Fruit fly (Drosophila melanogaster) whole organism, prepupa: Measurements from ENCODE around the gene Fkbp39.

Experiments used
- Blimp-1 ChIP-seq: fragments of 200-800 bp; sonication (Bioruptor generic); optimal IDR thresholded peaks from 3 replicates; lab custom pipeline; 2017; ENCODE audit warnings: missing biosample characterization, missing genetic modification characterization, mild to moderate bottlenecking, moderate library complexity, missing genetic modification reagents
- CG10631 ChIP-seq: fragments of 200-800 bp; sonication (Bioruptor generic); optimal IDR thresholded peaks from 2 replicates; lab custom pipeline; 2016; ENCODE audit warnings: missing biosample characterization, missing genetic modification characterization
- CG10669 ChIP-seq: fragments of 200-800 bp; sonication (Bioruptor generic); optimal IDR thresholded peaks from 3 replicates; lab custom pipeline; 2018; ENCODE audit warnings: missing biosample characterization, mild to moderate bottlenecking, missing genetic modification characterization, moderate library complexity
- CG11294 ChIP-seq: fragments of 200-800 bp; sonication (Bioruptor generic); IDR thresholded peaks from 2 replicates; pipeline ENCODE4 v1.3.6; 2022; ENCODE audit warnings: missing biosample characterization, missing genetic modification characterization
- CG15336 ChIP-seq: fragments of 200-800 bp; sonication (Bioruptor generic); IDR thresholded peaks from 2 replicates; pipeline ENCODE4 v1.3.6; 2022; ENCODE audit warnings: missing biosample characterization, missing genetic modification characterization
- CG1621 ChIP-seq: fragments of 200-800 bp; sonication (Bioruptor generic); optimal IDR thresholded peaks from 3 replicates; lab custom pipeline; 2018; ENCODE audit warnings: missing biosample characterization, mild to moderate bottlenecking, missing genetic modification characterization
- CG16779 ChIP-seq: fragments of 200-800 bp; sonication (Bioruptor generic); optimal IDR thresholded peaks from 3 replicates; lab custom pipeline; 2017; ENCODE audit warnings: missing biosample characterization, mild to moderate bottlenecking, missing genetic modification characterization
- CG3032 ChIP-seq: fragments of 200-800 bp; optimal IDR thresholded peaks from 2 replicates; lab custom pipeline; 2019; ENCODE audit warnings: missing biosample characterization, mild to moderate bottlenecking, missing genetic modification characterization, moderate library complexity
- CG31627 ChIP-seq: fragments of 200-800 bp; sonication (Bioruptor generic); optimal IDR thresholded peaks from 3 replicates; lab custom pipeline; 2016; ENCODE audit warnings: missing biosample characterization, missing genetic modification characterization
- CG32006 ChIP-seq: fragments of 200-800 bp; sonication (Bioruptor generic); optimal IDR thresholded peaks from 3 replicates; lab custom pipeline; 2017; ENCODE audit warnings: missing biosample characterization, mild to moderate bottlenecking, missing genetic modification characterization
- CG34406 ChIP-seq: fragments of 200-800 bp; sonication (Bioruptor generic); optimal IDR thresholded peaks from 3 replicates; lab custom pipeline; 2016; ENCODE audit warnings: missing biosample characterization, missing genetic modification characterization
- CG4318 ChIP-seq: fragments of 200-800 bp; sonication (Bioruptor generic); optimal IDR thresholded peaks from 3 replicates; lab custom pipeline; 2017; ENCODE audit warnings: missing biosample characterization, mild to moderate bottlenecking, missing genetic modification characterization
- CG6163 ChIP-seq: fragments of 200-800 bp; sonication (Bioruptor generic); IDR thresholded peaks from 3 replicates; pipeline ENCODE4 v1.3.6; 2022; ENCODE audit warnings: missing biosample characterization, missing genetic modification characterization
- CG6808 ChIP-seq: fragments of 200-800 bp; sonication (Bioruptor generic); optimal IDR thresholded peaks from 3 replicates; lab custom pipeline; 2017; ENCODE audit warnings: missing biosample characterization, missing genetic modification characterization, mild to moderate bottlenecking, moderate library complexity, missing genetic modification reagents
- CG6854 ChIP-seq: fragments of 200-800 bp; sonication (Bioruptor generic); optimal IDR thresholded peaks from 2 replicates; lab custom pipeline; 2017; ENCODE audit warnings: missing biosample characterization, mild to moderate bottlenecking, missing genetic modification characterization
- CG7368 ChIP-seq: fragments of 200-800 bp; sonication (Bioruptor generic); optimal IDR thresholded peaks from 3 replicates; lab custom pipeline; 2016; ENCODE audit warnings: missing biosample characterization, missing genetic modification characterization
- CG8319 ChIP-seq: fragments of 200-800 bp; sonication (Bioruptor generic); optimal IDR thresholded peaks from 3 replicates; lab custom pipeline; 2016; ENCODE audit warnings: missing biosample characterization, missing genetic modification characterization
- CG8632 ChIP-seq: fragments of 200-800 bp; sonication (Bioruptor generic); optimal IDR thresholded peaks from 3 replicates; lab custom pipeline; 2016; ENCODE audit warnings: missing biosample characterization, missing genetic modification characterization
- CG9139 ChIP-seq: fragments of 200-800 bp; sonication (Bioruptor generic); optimal IDR thresholded peaks from 3 replicates; lab custom pipeline; 2017; ENCODE audit warnings: missing biosample characterization, mild to moderate bottlenecking, missing genetic modification characterization
- Eip78C ChIP-seq: fragments of 200-800 bp; sonication (Bioruptor generic); peaks from one replicate; lab custom pipeline; 2016; ENCODE audit warnings: missing biosample characterization, missing genetic modification characterization
- Eip93F ChIP-seq: fragments of 200-800 bp; sonication (Bioruptor generic); optimal IDR thresholded peaks from 2 replicates; lab custom pipeline; 2016; ENCODE audit warnings: missing biosample characterization, mild to moderate bottlenecking, missing genetic modification characterization
- Ets96B ChIP-seq: fragments of 200-800 bp; optimal IDR thresholded peaks from 2 replicates; lab custom pipeline; 2019; ENCODE audit warnings: missing biosample characterization, mild to moderate bottlenecking, missing genetic modification characterization, moderate library complexity
- Hr38 ChIP-seq: sonication (Bioruptor generic); optimal IDR thresholded peaks from 2 replicates; lab custom pipeline; 2016; ENCODE audit warnings: missing biosample characterization, missing genetic modification characterization
- Hr39 ChIP-seq: fragments of 200-800 bp; sonication (Bioruptor generic); optimal IDR thresholded peaks from 2 replicates; lab custom pipeline; 2016; ENCODE audit warnings: missing biosample characterization, missing genetic modification characterization
- Hr4 ChIP-seq: fragments of 200-800 bp; sonication (Bioruptor generic); optimal IDR thresholded peaks from 3 replicates; lab custom pipeline; 2016; ENCODE audit warnings: missing biosample characterization, missing genetic modification characterization
- Lpt ChIP-seq: fragments of 200-800 bp; sonication (Bioruptor generic); optimal IDR thresholded peaks from 3 replicates; lab custom pipeline; 2016; ENCODE audit warnings: missing biosample characterization, missing genetic modification characterization
- OdsH ChIP-seq: fragments of 200-800 bp; sonication (Bioruptor generic); optimal IDR thresholded peaks from 3 replicates; lab custom pipeline; 2016; ENCODE audit warnings: missing biosample characterization, missing genetic modification characterization
- acj6 ChIP-seq: fragments of 200-800 bp; sonication (Bioruptor generic); optimal IDR thresholded peaks from 3 replicates; lab custom pipeline; 2016; ENCODE audit warnings: missing biosample characterization, missing genetic modification characterization
- dac ChIP-seq: fragments of 200-800 bp; sonication (Bioruptor generic); optimal IDR thresholded peaks from 2 replicates; lab custom pipeline; 2017; ENCODE audit warnings: missing biosample characterization, mild to moderate bottlenecking, missing genetic modification characterization
- dsx ChIP-seq: fragments of 200-800 bp; optimal IDR thresholded peaks from 3 replicates; lab custom pipeline; 2019; ENCODE audit warnings: missing biosample characterization, mild to moderate bottlenecking, missing genetic modification characterization, moderate library complexity; ENCODE audit not compliant: poor library complexity, severe bottlenecking
- eg ChIP-seq: fragments of 200-800 bp; sonication (Bioruptor generic); IDR thresholded peaks from 3 replicates; pipeline ENCODE4 v1.3.6; 2022; ENCODE audit warnings: missing biosample characterization, missing genetic modification characterization
- fd59A ChIP-seq: fragments of 200-800 bp; sonication (Bioruptor generic); optimal IDR thresholded peaks from 2 replicates; lab custom pipeline; 2017; ENCODE audit warnings: missing biosample characterization, mild to moderate bottlenecking, missing genetic modification characterization, missing genetic modification reagents
- fkh ChIP-seq: fragments of 200-800 bp; sonication (Bioruptor generic); optimal IDR thresholded peaks from 3 replicates; lab custom pipeline; 2017; ENCODE audit warnings: missing biosample characterization, mild to moderate bottlenecking, missing genetic modification characterization, moderate library complexity
- net ChIP-seq: fragments of 200-800 bp; sonication (Bioruptor generic); optimal IDR thresholded peaks from 3 replicates; lab custom pipeline; 2016; ENCODE audit warnings: missing biosample characterization, missing genetic modification characterization
- pdm3 ChIP-seq: fragments of 200-800 bp; sonication (Bioruptor generic); optimal IDR thresholded peaks from 3 replicates; lab custom pipeline; 2016; ENCODE audit warnings: missing biosample characterization, missing genetic modification characterization
- spab ChIP-seq: fragments of 200-800 bp; sonication (Bioruptor generic); optimal IDR thresholded peaks from 2 replicates; lab custom pipeline; 2017; ENCODE audit warnings: missing biosample characterization, mild to moderate bottlenecking, missing genetic modification characterization, missing genetic modification reagents
- ss ChIP-seq, 2 experiments: fragments of 200-800 bp; sonication (Bioruptor generic); optimal IDR thresholded peaks; 2 replicates in 1 of 2; 3 replicates in 1 of 2; lab custom pipeline; 2017 to 2018; ENCODE audit warnings: mild to moderate bottlenecking in 2 of 2, missing biosample characterization in 2 of 2, missing genetic modification characterization in 2 of 2, moderate library complexity in 1 of 2

Gene Fkbp39

dm6 chr3R:15319912-15320746, 12.8 kb downstream of the Fkbp39 start, which contains the start of the genes CG6276 and CG44040 (continued):
- TF ChIP-seq CG3032 (peak; percentile 55), CG6163 (GFP tag; lab: Robert Waterston, UW) (peak; percentile 59), CG8319 (no peak), CG7368 (peak; percentile 24), CG9139 (GFP tag; lab: Kevin White, UChicago) (no peak), CG6854 (GFP tag; lab: Kevin White, UChicago) (no peak), Eip93F (no peak), pdm3 (peak; percentile 69), CG31627 (peak; percentile 57), CG10669 (GFP tag; lab: Kevin White, UChicago) (peak; percentile 50), Ets96B (tag; lab: Kevin White, UChicago) (peak; percentile 34), CG34406 (peak; percentile 19), CG10631 (GFP tag; lab: Kevin White, UChicago) (peak; percentile 58), CG11294 (peak; percentile 10; the same call in 1 of the 2 replicates), CG1621 (tag; lab: Kevin White, UChicago) (peak; percentile 26), dsx (GFP tag; lab: Kevin White, UChicago) (peak; percentile 31), spab (GFP tag; lab: Kevin White, UChicago) (no peak), CG4318 (GFP tag; lab: Kevin White, UChicago) (no peak), CG6808 (GFP tag; lab: Kevin White, UChicago) (peak; percentile 50), dac (peak; percentile 51), Lpt (GFP tag; lab: Kevin White, UChicago) (peak; percentile 2), CG32006 (peak; percentile 63), Eip78C (GFP tag; lab: Kevin White, UChicago) (peak; percentile 89), Hr38 (GFP tag; lab: Kevin White, UChicago) (no peak), acj6 (peak; percentile 56), net (no peak), OdsH (GFP tag; lab: Kevin White, UChicago) (peak; percentile 59)

dm6 chr3R:15316326-15316725, 16.6 kb downstream of the Fkbp39 start, which contains the start of gene CG14866:
TSS of gene CG14866 (plus strand) at chr3R:15316471.
- TF ChIP-seq Eip78C (GFP tag; lab: Kevin White, UChicago) (peak; percentile 34), Blimp-1 (GFP tag; lab: Kevin White, UChicago) (peak; percentile 44), CG8319 (no peak), Hr4 (GFP tag; lab: Kevin White, UChicago) (no peak)

dm6 chr3R:15313836-15314235, 19.1 kb downstream of the Fkbp39 start:
- no peak for TF ChIP-seq CG8632
- no peak for TF ChIP-seq CG16779
- TF ChIP-seq CG7368, result no peak
- TF ChIP-seq Hr4 (GFP tag; lab: Kevin White, UChicago), result no peak
- no peak for TF ChIP-seq CG9139 (GFP tag; lab: Kevin White, UChicago)
- no peak for TF ChIP-seq CG15336 (GFP tag; lab: Robert Waterston, UW)
- no peak for TF ChIP-seq Eip78C (GFP tag; lab: Kevin White, UChicago)
- TF ChIP-seq ss (GFP tag; optimal IDR thresholded peaks at IDR 0.05; lab: Kevin White, UChicago), result no peak

dm6 chr3R:15310695-15311094, 22.2 kb downstream of the Fkbp39 start:
- TF ChIP-seq fkh (GFP tag; lab: Kevin White, UChicago), result no peak
- TF ChIP-seq eg (GFP tag; lab: Robert Waterston, UW), result no peak
- TF ChIP-seq CG11294, result no peak
- no peak for TF ChIP-seq Hr39 (GFP tag; lab: Kevin White, UChicago)
- no peak for TF ChIP-seq Hr4 (GFP tag; lab: Kevin White, UChicago)
- TF ChIP-seq fd59A, result no peak
